Worm (Caenorhabditis elegans) whole organism, young adult: ENCODE results near the gene F10D7.3.

ENCODE experiments used
- B0336.3 ChIP-seq: fragments of 200-800 bp; sonication (Bioruptor generic); IDR thresholded peaks from 2 replicates; pipeline ENCODE4 v1.3.6; 2022; ENCODE audit warnings: missing genetic modification characterization, missing compliant biosample characterization
- D2030.7 ChIP-seq: fragments of 200-800 bp; sonication (Bioruptor generic); IDR thresholded peaks from 2 replicates; pipeline ENCODE4 v1.3.6; 2022; ENCODE audit warnings: missing genetic modification reagents, missing genetic modification characterization, missing compliant biosample characterization
- F10E7.11 ChIP-seq: sonication (generic microtip); optimal IDR thresholded peaks from 2 replicates; lab custom pipeline; 2017; ENCODE audit warnings: mild to moderate bottlenecking, missing genetic modification characterization, moderate library complexity, missing compliant biosample characterization
- F37B4.10 ChIP-seq: fragments of 200-800 bp; sonication (Bioruptor generic); IDR thresholded peaks from 2 replicates; pipeline ENCODE4 v1.3.6; 2022; ENCODE audit warnings: missing genetic modification characterization, missing compliant biosample characterization
- F39B2.1 ChIP-seq: fragments of 200-800 bp; sonication (Bioruptor generic); IDR thresholded peaks from 2 replicates; pipeline ENCODE4 v1.3.6; 2022; ENCODE audit warnings: missing genetic modification reagents, missing genetic modification characterization, missing compliant biosample characterization
- F52B5.7 ChIP-seq: sonication (generic microtip); optimal IDR thresholded peaks from 2 replicates; lab custom pipeline; 2016; ENCODE audit warnings: mild to moderate bottlenecking, missing genetic modification characterization, missing compliant biosample characterization
- K11D2.4 ChIP-seq: fragments of 200-800 bp; sonication (Bioruptor generic); IDR thresholded peaks from 2 replicates; pipeline ENCODE4 v1.3.6; 2022; ENCODE audit warnings: missing genetic modification reagents, missing genetic modification characterization, missing compliant biosample characterization
- T26A5.8 ChIP-seq: sonication (generic microtip); optimal IDR thresholded peaks from 2 replicates; lab custom pipeline; 2016; ENCODE audit warnings: missing genetic modification characterization, missing compliant biosample characterization
- Y53F4B.3 ChIP-seq: fragments of 200-800 bp; sonication (Bioruptor generic); IDR thresholded peaks from 2 replicates; pipeline ENCODE4 v1.3.6; 2022; ENCODE audit warnings: missing genetic modification reagents, missing genetic modification characterization, missing compliant biosample characterization
- Y56A3A.18 ChIP-seq: fragments of 200-800 bp; sonication (Bioruptor generic); IDR thresholded peaks from 2 replicates; pipeline ENCODE4 v1.3.6; 2022; ENCODE audit warnings: missing genetic modification reagents, missing genetic modification characterization, missing compliant biosample characterization
- aptf-2 ChIP-seq: fragments of 200-800 bp; sonication (Bioruptor generic); conservative IDR thresholded peaks from 2 replicates; pipeline ENCODE4 v1.3.6; 2022; ENCODE audit warnings: missing genetic modification reagents, missing genetic modification characterization, missing compliant biosample characterization
- atf-7 ChIP-seq: sonication (generic microtip); optimal IDR thresholded peaks from 2 replicates; lab custom pipeline; 2017; ENCODE audit warnings: mild to moderate bottlenecking, missing genetic modification characterization, missing compliant biosample characterization
- bed-1 ChIP-seq: fragments of 200-800 bp; sonication (Bioruptor generic); IDR thresholded peaks from 2 replicates; pipeline ENCODE4 v1.3.6; 2022; ENCODE audit warnings: missing genetic modification reagents, missing genetic modification characterization, missing compliant biosample characterization
- ccch-3 ChIP-seq: fragments of 200-800 bp; sonication (Bioruptor generic); optimal IDR thresholded peaks from 2 replicates; lab custom pipeline; 2018; ENCODE audit warnings: mild to moderate bottlenecking, missing genetic modification characterization, missing compliant biosample characterization
- ceh-40 ChIP-seq: fragments of 200-800 bp; sonication (Bioruptor generic); IDR thresholded peaks from 2 replicates; pipeline ENCODE4 v1.3.6; 2022; ENCODE audit warnings: missing genetic modification characterization, missing compliant biosample characterization
- chd-7 ChIP-seq: sonication (generic microtip); optimal IDR thresholded peaks from 2 replicates; lab custom pipeline; 2016; ENCODE audit warnings: mild to moderate bottlenecking, missing genetic modification characterization, moderate library complexity, missing compliant biosample characterization
- dox-1 ChIP-seq: fragments of 200-800 bp; sonication (Bioruptor generic); IDR thresholded peaks from 2 replicates; pipeline ENCODE4 v1.3.6; 2022; ENCODE audit warnings: missing genetic modification reagents, missing genetic modification characterization, missing compliant biosample characterization
- egrh-3 ChIP-seq: fragments of 200-800 bp; sonication (Bioruptor generic); IDR thresholded peaks from 2 replicates; pipeline ENCODE4 v1.3.6; 2022; ENCODE audit warnings: missing genetic modification reagents, missing genetic modification characterization, missing compliant biosample characterization
- hrde-1 ChIP-seq: sonication (generic microtip); optimal IDR thresholded peaks from 2 replicates; lab custom pipeline; 2016; ENCODE audit warnings: missing genetic modification characterization, mild to moderate bottlenecking, missing compliant biosample characterization, moderate library complexity, missing genotype, missing genetic modification reagents, borderline replicate concordance
- let-607 ChIP-seq, 2 experiments: fragments of 200-800 bp in 1 of 2; sonication (Bioruptor generic) in 1 of 2; sonication (generic microtip) in 1 of 2; optimal IDR thresholded peaks; 2 replicates each; lab custom pipeline; 2016 to 2018; ENCODE audit warnings: mild to moderate bottlenecking in 2 of 2, missing compliant biosample characterization in 2 of 2, missing genetic modification characterization in 2 of 2, moderate library complexity in 2 of 2, missing genotype in 1 of 2
- lir-1 ChIP-seq: fragments of 200-800 bp; sonication (Bioruptor generic); conservative IDR thresholded peaks from 2 replicates; pipeline ENCODE4 v1.3.6; 2022; ENCODE audit warnings: missing genetic modification reagents, missing genetic modification characterization, missing compliant biosample characterization
- madf-3 ChIP-seq: fragments of 200-800 bp; sonication (Bioruptor generic); IDR thresholded peaks from 2 replicates; pipeline ENCODE4 v1.3.6; 2022; ENCODE audit warnings: missing genetic modification reagents, missing genetic modification characterization, missing compliant biosample characterization
- mcd-1 ChIP-seq: fragments of 200-800 bp; sonication (Bioruptor generic); IDR thresholded peaks from 2 replicates; pipeline ENCODE4 v1.3.6; 2022; ENCODE audit warnings: missing genetic modification reagents, missing genetic modification characterization, missing compliant biosample characterization
- mes-4 ChIP-seq: sonication (generic microtip); optimal IDR thresholded peaks from 2 replicates; lab custom pipeline; 2016; ENCODE audit warnings: missing genotype, missing genetic modification characterization, missing compliant biosample characterization
- nfya-1 ChIP-seq: sonication (generic microtip); optimal IDR thresholded peaks from 2 replicates; lab custom pipeline; 2017; ENCODE audit warnings: antibody characterized with exemption, missing compliant biosample characterization, missing genetic modification characterization, borderline replicate concordance; ENCODE audit not compliant: insufficient read depth
- nhr-179 ChIP-seq: sonication (generic microtip); optimal IDR thresholded peaks from 2 replicates; lab custom pipeline; 2016; ENCODE audit warnings: mild to moderate bottlenecking, missing genetic modification characterization, missing compliant biosample characterization
- nhr-80 ChIP-seq: sonication (generic microtip); optimal IDR thresholded peaks from 2 replicates; lab custom pipeline; 2016; ENCODE audit warnings: missing genetic modification characterization, missing compliant biosample characterization
- repo-1 ChIP-seq: sonication (generic microtip); optimal IDR thresholded peaks from 2 replicates; lab custom pipeline; 2017; ENCODE audit warnings: mild to moderate bottlenecking, missing genetic modification characterization, missing compliant biosample characterization
- sea-2 ChIP-seq: fragments of 200-800 bp; sonication (Bioruptor generic); IDR thresholded peaks from 2 replicates; pipeline ENCODE4 v1.3.6; 2022; ENCODE audit warnings: missing genetic modification characterization, missing compliant biosample characterization
- snpc-3.4 ChIP-seq: sonication (generic microtip); optimal IDR thresholded peaks from 2 replicates; lab custom pipeline; 2017; ENCODE audit warnings: missing genetic modification characterization, mild to moderate bottlenecking, missing compliant biosample characterization, antibody characterized with exemption, moderate library complexity, missing genotype, missing genetic modification reagents
- snpc-4 ChIP-seq, 5 experiments: fragments of 150-350 bp in 1 of 5; sonication (generic microtip) in 4 of 5; optimal IDR thresholded peaks; 2 replicates each; lab custom pipeline; 2014 to 2018; ENCODE audit warnings: missing genetic modification characterization in 5 of 5, missing biosample characterization in 3 of 5, antibody characterized with exemption in 2 of 5, mild to moderate bottlenecking in 2 of 5, missing compliant biosample characterization in 2 of 5, missing genotype in 2 of 5, moderate library complexity in 2 of 5, missing genetic modification reagents in 1 of 5
- unc-130 ChIP-seq: sonication (generic microtip); optimal IDR thresholded peaks from 2 replicates; lab custom pipeline; 2016; ENCODE audit warnings: missing genetic modification reagents, missing genetic modification characterization, missing compliant biosample characterization
- zfh-2 ChIP-seq: fragments of 200-800 bp; sonication (Bioruptor generic); conservative IDR thresholded peaks from 2 replicates; pipeline ENCODE4 v1.3.6; 2022; ENCODE audit warnings: missing genetic modification reagents, missing genetic modification characterization, missing compliant biosample characterization
- ztf-22 ChIP-seq: fragments of 200-800 bp; sonication (Bioruptor generic); optimal IDR thresholded peaks from 2 replicates; lab custom pipeline; 2018; ENCODE audit warnings: mild to moderate bottlenecking, missing genetic modification characterization, moderate library complexity, missing compliant biosample characterization
- ztf-25 ChIP-seq: fragments of 200-800 bp; sonication (Bioruptor generic); IDR thresholded peaks from 2 replicates; pipeline ENCODE4 v1.3.6; 2022; ENCODE audit warnings: missing genetic modification reagents, missing genetic modification characterization, missing compliant biosample characterization
- ztf-28 ChIP-seq: fragments of 200-800 bp; sonication (Bioruptor generic); IDR thresholded peaks from 2 replicates; pipeline ENCODE4 v1.3.6; 2022; ENCODE audit warnings: missing genetic modification reagents, missing genetic modification characterization, missing compliant biosample characterization
- ztf-3 ChIP-seq: fragments of 200-800 bp; sonication (Bioruptor generic); optimal IDR thresholded peaks from 2 replicates; lab custom pipeline; 2018; ENCODE audit warnings: mild to moderate bottlenecking, missing genetic modification characterization, missing compliant biosample characterization

F10D7.3 gene

ce11 chrX:17392182-17392581 lies 17.7 kb upstream of the F10D7.3 start (continued):
- TF ChIP-seq snpc-4 (GFP tag; optimal IDR thresholded peaks at IDR 0.05; lab: Kevin White, UChicago) (no peak), snpc-4 (tag; optimal IDR thresholded peaks at IDR 0.05; lab: Kevin White, UChicago) (peak in 3 of 4 experiments; percentile 18 to 50 (median 30)), Y56A3A.18 (no peak), hrde-1 (tag; lab: Kevin White, UChicago) (no peak), atf-7 (tag; lab: Kevin White, UChicago) (no peak), ztf-22 (GFP tag; lab: Kevin White, UChicago) (no peak), nhr-179 (tag; lab: Kevin White, UChicago) (no peak)

- TF ChIP-seq bed-1 (GFP tag; lab: Robert Waterston, UW): no peak
- TF ChIP-seq Y53F4B.3 (GFP tag; lab: Robert Waterston, UW): no peak
- TF ChIP-seq lir-1 (GFP tag; lab: Robert Waterston, UW): no peak
- no peak for TF ChIP-seq ccch-3 (GFP tag; lab: Kevin White, UChicago)
- TF ChIP-seq let-607 (tag; optimal IDR thresholded peaks at IDR 0.05; lab: Kevin White, UChicago): no peak
- TF ChIP-seq ztf-25 (GFP tag; lab: Robert Waterston, UW): no peak
- no peak for TF ChIP-seq ztf-28 (GFP tag; lab: Robert Waterston, UW)
- TF ChIP-seq chd-7 (tag; lab: Kevin White, UChicago): no peak
- no peak for TF ChIP-seq unc-130 (GFP tag; lab: Kevin White, UChicago)
- no peak for TF ChIP-seq egrh-3 (GFP tag; lab: Robert Waterston, UW)
- TF ChIP-seq mes-4 (tag; lab: Kevin White, UChicago): no peak
- TF ChIP-seq B0336.3 (GFP tag; lab: Robert Waterston, UW): no peak
- TF ChIP-seq F10E7.11: no peak
- no peak for TF ChIP-seq nfya-1
Measured at ce11 chrX:17391515-17391914, 17.1 kb upstream of the F10D7.3 start, which contains the start of gene F10D7.5. F10D7.5 (minus strand) TSS chrX:17391615.

ce11 chrX:17390531-17390930 lies 16.1 kb upstream of the F10D7.3 start:
- no peak for TF ChIP-seq madf-3 (GFP tag; lab: Robert Waterston, UW)
- no peak for TF ChIP-seq T26A5.8
- TF ChIP-seq ceh-40 (GFP tag; lab: Robert Waterston, UW): no peak
- no peak for TF ChIP-seq ztf-3 (GFP tag; lab: Kevin White, UChicago)
- peak; percentile 51 for TF ChIP-seq zfh-2 (GFP tag; lab: Robert Waterston, UW)

- peak; percentile 17 for TF ChIP-seq nhr-80
- TF ChIP-seq F10E7.11: no peak
- TF ChIP-seq aptf-2 (GFP tag; lab: Robert Waterston, UW): no peak
Measured at ce11 chrX:17386130-17386529, 11.7 kb upstream of the F10D7.3 start.

ce11 chrX:17385102-17385501 lies 10.7 kb upstream of the F10D7.3 start:
- TF ChIP-seq sea-2: no peak
- no peak for TF ChIP-seq K11D2.4 (GFP tag; lab: Robert Waterston, UW)
- no peak for TF ChIP-seq snpc-3.4
- TF ChIP-seq F52B5.7 (tag; lab: Kevin White, UChicago): no peak
- no peak for TF ChIP-seq dox-1 (GFP tag; lab: Robert Waterston, UW)
- no peak for TF ChIP-seq F37B4.10
- TF ChIP-seq F39B2.1 (GFP tag; lab: Robert Waterston, UW): no peak
- no peak for TF ChIP-seq D2030.7 (GFP tag; lab: Robert Waterston, UW)
- TF ChIP-seq mcd-1: no peak
- no peak for TF ChIP-seq repo-1 (tag; lab: Kevin White, UChicago)
- TF ChIP-seq F10E7.11: no peak
- no peak for TF ChIP-seq ztf-25 (GFP tag; lab: Robert Waterston, UW)
